Fruit fly (Drosophila melanogaster): ENCODE data around the gene WRNexo.

- no peak for TF ChIP-seq Hr38 (GFP tag; optimal IDR thresholded peaks at IDR 0.05)
- no peak for TF ChIP-seq CG4318 (GFP tag; optimal IDR thresholded peaks at IDR 0.05)
- TF ChIP-seq Ets96B (tag; optimal IDR thresholded peaks at IDR 0.05): no peak
- TF ChIP-seq CG6808 (GFP tag; optimal IDR thresholded peaks at IDR 0.05): no peak
- TF ChIP-seq CG31627 (GFP tag; optimal IDR thresholded peaks at IDR 0.05): no peak
- no peak for TF ChIP-seq CG32006 (GFP tag; optimal IDR thresholded peaks at IDR 0.05)
- no peak for TF ChIP-seq Lpt (GFP tag; optimal IDR thresholded peaks at IDR 0.05)
- no peak for TF ChIP-seq eg (GFP tag; IDR thresholded peaks at IDR 0.05)
- TF ChIP-seq spab (GFP tag; optimal IDR thresholded peaks at IDR 0.05): no peak
- no peak for TF ChIP-seq Sox102F (GFP tag; optimal IDR thresholded peaks at IDR 0.05)
- TF ChIP-seq acj6 (GFP tag; optimal IDR thresholded peaks at IDR 0.05): no peak
- no peak for TF ChIP-seq salr (GFP tag; optimal IDR thresholded peaks at IDR 0.05)
- no peak for TF ChIP-seq dsx (GFP tag; optimal IDR thresholded peaks at IDR 0.05; ENCODE audit: poor library complexity, severe bottlenecking)
Measured at dm6 chr3R:18399698-18400020, 33.7 kb upstream of the WRNexo start.

Measured in whole organism, prepupa.